Fruit fly (Drosophila melanogaster): ENCODE results near the gene bur.

Gene bur

DNA sequence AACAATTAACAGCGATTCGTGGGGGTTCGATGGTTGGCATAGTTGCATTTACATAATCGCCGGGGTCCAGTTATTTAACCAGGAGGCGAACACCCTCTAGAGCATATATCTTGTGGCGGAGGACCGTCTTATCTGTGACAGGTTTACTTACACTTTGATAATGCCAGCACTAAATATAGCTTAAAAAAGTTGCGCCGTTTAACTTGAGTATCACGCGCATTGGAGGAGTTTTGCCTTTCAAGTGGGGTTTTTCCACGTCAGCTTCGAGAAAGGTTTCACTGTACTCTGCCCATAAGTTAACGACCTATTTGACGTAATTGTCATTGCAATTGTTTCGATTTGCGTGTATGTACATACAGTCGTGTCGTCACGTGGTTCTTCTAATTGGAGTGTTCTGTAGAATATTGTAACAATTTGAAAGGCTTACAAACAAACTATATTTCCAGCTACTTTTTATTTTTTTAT lies 10.3 kb downstream of the bur start:
- TF ChIP-seq CG12768 (GFP tag; optimal IDR thresholded peaks at IDR 0.05) (peak; percentile 43), CG1620 (GFP tag; optimal IDR thresholded peaks at IDR 0.05) (no peak), pad (GFP tag; optimal IDR thresholded peaks at IDR 0.05) (no peak), bab1 (GFP tag; optimal IDR thresholded peaks at IDR 0.05) (no peak), Clk (GFP tag; optimal IDR thresholded peaks at IDR 0.05) (no peak), kay (GFP tag; ENCODE audit: borderline replicate concordance) (no peak), CG5204 (GFP tag; optimal IDR thresholded peaks at IDR 0.05) (no peak), CG14711 (tag; optimal IDR thresholded peaks at IDR 0.05) (no peak), Mnt (GFP tag; optimal IDR thresholded peaks at IDR 0.05) (no peak), Hr96 (GFP tag; optimal IDR thresholded peaks at IDR 0.05) (no peak), CG33017 (tag; optimal IDR thresholded peaks at IDR 0.05) (no peak), CG7045 (GFP tag; optimal IDR thresholded peaks at IDR 0.05) (peak; percentile 2), Crg-1 (GFP tag; optimal IDR thresholded peaks at IDR 0.05) (no peak), cic (GFP tag; optimal IDR thresholded peaks at IDR 0.05) (peak; percentile 12)

DNA sequence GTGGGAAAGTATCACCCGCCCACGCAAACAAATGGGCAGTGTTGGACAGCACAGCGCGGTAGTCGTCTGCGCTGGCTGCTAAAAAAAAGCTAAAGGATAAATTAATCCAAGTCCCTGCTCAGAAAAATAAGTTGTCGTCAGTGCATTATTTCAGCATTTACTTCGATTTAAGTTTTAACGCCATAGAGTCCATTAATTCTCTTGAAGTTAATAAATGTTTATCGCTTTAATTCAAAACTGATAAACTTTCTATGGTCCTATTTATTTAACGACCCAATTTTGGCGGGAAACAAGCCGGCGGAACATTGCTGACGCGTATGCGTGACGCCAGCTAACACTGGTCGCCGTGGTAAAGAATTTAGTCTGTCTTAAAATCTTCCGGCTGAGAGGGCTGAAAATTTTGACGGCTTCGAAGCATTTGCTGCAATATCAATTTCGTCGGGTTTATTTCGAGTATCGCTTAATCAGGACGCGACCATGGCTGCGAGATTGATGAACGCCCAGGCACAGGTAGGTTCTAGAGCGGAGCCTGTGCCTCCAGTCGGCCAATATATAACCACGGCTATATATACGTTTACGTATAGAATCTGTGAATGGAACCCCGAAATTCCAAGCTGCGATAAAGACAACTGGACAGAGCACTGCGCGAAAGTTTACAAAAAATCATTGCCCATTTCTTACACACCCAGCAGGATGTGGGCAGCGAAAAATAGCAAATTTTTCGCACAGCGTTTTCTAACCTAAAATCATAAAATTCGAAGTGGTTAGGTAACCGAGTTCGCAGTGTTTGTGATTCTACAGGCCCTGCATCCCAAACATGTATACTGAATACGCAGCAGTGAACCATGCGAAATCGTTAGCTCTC lies 11.0 kb downstream of the bur start, which contains the start of the genes mAcon1, CG43345 and CG43346:
Gene mAcon1, plus strand, starts transcription at position 276 of the 865 bp plus-strand sequence.
Gene CG43345, minus strand, starts transcription at position 287 of the 865 bp plus-strand sequence.
Gene CG43346, minus strand, starts transcription at position 287 of the 865 bp plus-strand sequence.
- peak; percentile 87 for TF ChIP-seq CG7101 (tag; optimal IDR thresholded peaks at IDR 0.05)
- TF ChIP-seq CG5204 (GFP tag; optimal IDR thresholded peaks at IDR 0.05), result no peak
- peak; percentile 95 for TF ChIP-seq Hr96 (GFP tag; optimal IDR thresholded peaks at IDR 0.05)
- TF ChIP-seq CG1620 (GFP tag; optimal IDR thresholded peaks at IDR 0.05), result peak; percentile 92
- TF ChIP-seq cnc (optimal IDR thresholded peaks at IDR 0.05), result no peak
- peak; percentile 85 for TF ChIP-seq ovo (GFP tag; optimal IDR thresholded peaks at IDR 0.05)
- TF ChIP-seq tj (GFP tag; optimal IDR thresholded peaks at IDR 0.05), result peak; percentile 67
- peak; percentile 94 for TF ChIP-seq CG12768 (GFP tag; optimal IDR thresholded peaks at IDR 0.05)
- TF ChIP-seq CG11617 (GFP tag; optimal IDR thresholded peaks at IDR 0.05), result peak; percentile 88
- peak; percentile 87 for TF ChIP-seq pad (GFP tag; optimal IDR thresholded peaks at IDR 0.05)
- TF ChIP-seq Mnt (GFP tag; optimal IDR thresholded peaks at IDR 0.05), result peak; percentile 91
- TF ChIP-seq CG14711 (tag; optimal IDR thresholded peaks at IDR 0.05), result peak; percentile 72
- TF ChIP-seq Crg-1 (GFP tag; optimal IDR thresholded peaks at IDR 0.05), result peak; percentile 97
- TF ChIP-seq CG7045 (GFP tag; optimal IDR thresholded peaks at IDR 0.05), result peak; percentile 87
- TF ChIP-seq cic (GFP tag; optimal IDR thresholded peaks at IDR 0.05), result peak; percentile 70
- no peak for TF ChIP-seq kay (GFP tag; ENCODE audit: borderline replicate concordance)
- TF ChIP-seq CG33017 (tag; optimal IDR thresholded peaks at IDR 0.05), result peak; percentile 86
- peak; percentile 84 for TF ChIP-seq Clk (GFP tag; optimal IDR thresholded peaks at IDR 0.05)
- TF ChIP-seq bab1 (GFP tag; optimal IDR thresholded peaks at IDR 0.05), result peak; percentile 71
- TF ChIP-seq toe (GFP tag; optimal IDR thresholded peaks at IDR 0.05), result no peak

DNA sequence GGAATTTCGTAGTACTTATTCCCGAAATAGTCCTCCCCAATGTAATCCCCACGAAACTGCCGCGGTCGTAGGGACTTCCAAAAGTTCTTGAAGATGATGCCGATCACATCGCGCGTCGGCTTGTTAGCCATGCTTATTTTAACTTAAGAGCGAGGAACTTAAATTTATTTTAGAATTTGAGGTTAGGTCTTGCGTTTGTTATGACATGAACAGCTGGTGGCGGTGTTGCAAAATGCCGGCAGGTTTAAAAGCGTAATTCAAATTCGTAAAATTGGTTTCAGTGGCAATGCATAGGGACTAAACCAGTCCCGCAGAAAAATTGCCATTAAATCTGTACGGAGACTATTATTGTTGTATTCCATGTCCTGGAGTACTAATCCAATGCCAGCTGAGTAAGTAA lies 13.1 kb downstream of the bur start:
- TF ChIP-seq bab1 (GFP tag; optimal IDR thresholded peaks at IDR 0.05) (peak; percentile 30), CG33017 (tag; optimal IDR thresholded peaks at IDR 0.05) (no peak), cic (GFP tag; optimal IDR thresholded peaks at IDR 0.05) (peak; percentile 56), CG14711 (tag; optimal IDR thresholded peaks at IDR 0.05) (peak; percentile 81), pad (GFP tag; optimal IDR thresholded peaks at IDR 0.05) (peak; percentile 49), toe (GFP tag; optimal IDR thresholded peaks at IDR 0.05) (no peak), CG5204 (GFP tag; optimal IDR thresholded peaks at IDR 0.05) (no peak), Hr96 (GFP tag; optimal IDR thresholded peaks at IDR 0.05) (peak; percentile 12), CG11617 (GFP tag; optimal IDR thresholded peaks at IDR 0.05) (peak; percentile 21), Mnt (GFP tag; optimal IDR thresholded peaks at IDR 0.05) (peak; percentile 72), CG7101 (tag; optimal IDR thresholded peaks at IDR 0.05) (peak; percentile 54), CG1620 (GFP tag; optimal IDR thresholded peaks at IDR 0.05) (peak; percentile 37), Clk (GFP tag; optimal IDR thresholded peaks at IDR 0.05) (no peak), kay (GFP tag; ENCODE audit: borderline replicate concordance) (no peak), CG12768 (GFP tag; optimal IDR thresholded peaks at IDR 0.05) (no peak), Crg-1 (GFP tag; optimal IDR thresholded peaks at IDR 0.05) (peak; percentile 27), ovo (GFP tag; optimal IDR thresholded peaks at IDR 0.05) (no peak)

DNA sequence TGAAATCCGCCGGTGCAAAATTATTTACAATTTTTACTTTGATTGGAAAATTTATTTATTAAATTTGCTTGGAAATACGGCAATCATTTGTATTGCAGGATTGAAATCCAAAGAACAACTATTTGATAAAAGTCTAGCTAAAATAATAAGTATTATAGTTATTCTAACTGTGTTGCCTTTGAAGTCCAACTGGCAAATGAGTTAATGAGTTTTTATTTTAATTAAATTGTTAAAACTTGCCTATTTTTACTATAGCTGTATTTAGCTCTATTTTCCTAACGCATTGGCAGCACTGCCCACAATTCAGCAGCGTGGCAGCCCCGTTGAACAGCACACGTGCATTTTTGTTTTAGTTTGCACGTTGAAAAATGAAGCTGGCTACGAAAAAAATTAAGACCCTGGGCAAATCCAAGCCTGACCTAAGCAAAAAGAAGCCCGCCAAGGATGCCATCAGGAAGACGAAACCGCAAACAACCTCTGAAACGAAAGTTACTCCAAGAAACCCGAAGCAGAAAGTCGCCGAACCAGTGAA lies 16.1 kb downstream of the bur start, which contains the start of gene Noc2:
Gene Noc2, plus strand, starts transcription at position 331 of the 532 bp plus-strand sequence.
- peak; percentile 29 for TF ChIP-seq CG7101 (tag; optimal IDR thresholded peaks at IDR 0.05)
- TF ChIP-seq ovo (GFP tag; optimal IDR thresholded peaks at IDR 0.05), result peak; percentile 42
- TF ChIP-seq cnc (optimal IDR thresholded peaks at IDR 0.05), result no peak
- peak; percentile 51 for TF ChIP-seq tj (GFP tag; optimal IDR thresholded peaks at IDR 0.05)
- no peak for TF ChIP-seq kay (GFP tag; ENCODE audit: borderline replicate concordance)
- no peak for TF ChIP-seq CG33017 (tag; optimal IDR thresholded peaks at IDR 0.05)
- TF ChIP-seq Clk (GFP tag; optimal IDR thresholded peaks at IDR 0.05), result no peak
- peak; percentile 27 for TF ChIP-seq pad (GFP tag; optimal IDR thresholded peaks at IDR 0.05)
- peak; percentile 16 for TF ChIP-seq CG14711 (tag; optimal IDR thresholded peaks at IDR 0.05)
- peak; percentile 98 for TF ChIP-seq Mnt (GFP tag; optimal IDR thresholded peaks at IDR 0.05)
- peak; percentile 57 for TF ChIP-seq CG1620 (GFP tag; optimal IDR thresholded peaks at IDR 0.05)
- no peak for TF ChIP-seq cic (GFP tag; optimal IDR thresholded peaks at IDR 0.05)
- TF ChIP-seq bab1 (GFP tag; optimal IDR thresholded peaks at IDR 0.05), result peak; percentile 35
- no peak for TF ChIP-seq Crg-1 (GFP tag; optimal IDR thresholded peaks at IDR 0.05)
- TF ChIP-seq CG5204 (GFP tag; optimal IDR thresholded peaks at IDR 0.05), result no peak
- peak; percentile 50 for TF ChIP-seq CG11617 (GFP tag; optimal IDR thresholded peaks at IDR 0.05)
- TF ChIP-seq Hr96 (GFP tag; optimal IDR thresholded peaks at IDR 0.05), result peak; percentile 44
- no peak for TF ChIP-seq CG7045 (GFP tag; optimal IDR thresholded peaks at IDR 0.05)
- TF ChIP-seq toe (GFP tag; optimal IDR thresholded peaks at IDR 0.05), result peak; percentile 74
- peak; percentile 58 for TF ChIP-seq CG12768 (GFP tag; optimal IDR thresholded peaks at IDR 0.05)

DNA sequence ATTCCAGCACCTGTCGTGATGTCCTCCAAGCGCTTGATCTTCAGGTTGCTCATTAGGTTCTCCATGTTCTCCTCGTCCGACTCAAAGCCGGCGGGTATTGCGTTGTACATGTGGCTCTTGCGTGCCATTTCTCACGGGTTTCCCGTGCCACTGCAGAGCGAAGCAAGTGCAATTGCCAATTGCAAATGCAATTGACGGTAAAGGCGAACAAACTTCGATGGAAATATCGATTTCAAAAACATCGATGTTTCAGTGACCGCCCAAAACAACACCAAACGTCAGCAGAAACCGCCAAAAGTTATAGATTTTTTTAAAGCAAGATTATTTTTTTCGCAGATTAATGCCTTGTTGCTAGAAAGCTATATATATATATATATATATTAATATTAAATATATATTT lies 16.6 kb downstream of the bur start, which contains the start of gene Nbr:
Gene Nbr, minus strand, starts transcription at position 209 of the 400 bp plus-strand sequence.
- TF ChIP-seq cnc (optimal IDR thresholded peaks at IDR 0.05) (no peak), CG12768 (GFP tag; optimal IDR thresholded peaks at IDR 0.05) (no peak), bab1 (GFP tag; optimal IDR thresholded peaks at IDR 0.05) (peak; percentile 45), CG1620 (GFP tag; optimal IDR thresholded peaks at IDR 0.05) (no peak), CG5204 (GFP tag; optimal IDR thresholded peaks at IDR 0.05) (no peak), tj (GFP tag; optimal IDR thresholded peaks at IDR 0.05) (peak; percentile 61), ovo (GFP tag; optimal IDR thresholded peaks at IDR 0.05) (no peak), Mnt (GFP tag; optimal IDR thresholded peaks at IDR 0.05) (no peak), CG33017 (tag; optimal IDR thresholded peaks at IDR 0.05) (no peak), Hr96 (GFP tag; optimal IDR thresholded peaks at IDR 0.05) (no peak)

Data from whole organism, adult.